Worm (Caenorhabditis elegans) whole organism, L1 larva: ENCODE results near the gene oma-2.

Experiments used
- C16A3.4 ChIP-seq: fragments of 150-350 bp; optimal IDR thresholded peaks from 2 replicates; lab custom pipeline; 2014; ENCODE audit warnings: missing biosample characterization, missing genetic modification characterization
- F16B12.6 ChIP-seq: fragments of 150-350 bp; optimal IDR thresholded peaks from 2 replicates; lab custom pipeline; 2014; ENCODE audit warnings: missing biosample characterization, missing genetic modification characterization
- blmp-1 ChIP-seq: fragments of 150-350 bp; optimal IDR thresholded peaks from 2 replicates; lab custom pipeline; 2014; ENCODE audit warnings: missing biosample characterization, missing genetic modification characterization
- ceh-63 ChIP-seq: fragments of 200-800 bp; sonication (Bioruptor generic); optimal IDR thresholded peaks from 2 replicates; lab custom pipeline; 2018; ENCODE audit warnings: mild to moderate bottlenecking, missing genetic modification characterization, missing compliant biosample characterization
- ceh-82 ChIP-seq, 3 experiments: fragments of 150-350 bp in 1 of 3; sonication (generic microtip) in 2 of 3; optimal IDR thresholded peaks; 2 replicates each; lab custom pipeline; 2014 to 2017; ENCODE audit warnings: missing biosample characterization in 3 of 3, missing genetic modification characterization in 3 of 3
- ceh-88 ChIP-seq: fragments of 200-800 bp; sonication (Bioruptor generic); IDR thresholded peaks from 2 replicates; pipeline ENCODE4 v1.3.6; 2022; ENCODE audit warnings: missing genetic modification characterization, missing compliant biosample characterization
- dpl-1 ChIP-seq, 3 experiments: fragments of 150-350 bp in 2 of 3; sonication (generic microtip) in 1 of 3; optimal IDR thresholded peaks; 2 replicates each; lab custom pipeline; 2014 to 2017; ENCODE audit warnings: missing biosample characterization in 3 of 3, missing genetic modification characterization in 3 of 3, missing genetic modification reagents in 3 of 3
- efl-1 ChIP-seq, 4 experiments: fragments of 150-350 bp; optimal IDR thresholded peaks in 3 of 4; peaks in 1 of 4; 1 replicate in 1 of 4; 2 replicates in 3 of 4; lab custom pipeline; 2014; ENCODE audit warnings: missing biosample characterization in 2 of 4, missing genetic modification characterization in 2 of 4, missing genetic modification reagents in 2 of 4
- egl-27 ChIP-seq, 2 experiments: fragments of 150-350 bp in 1 of 2; sonication (generic microtip); optimal IDR thresholded peaks; 3 replicates each; lab custom pipeline; 2017 to 2018; ENCODE audit warnings: missing biosample characterization in 2 of 2, missing genetic modification characterization in 2 of 2, missing genetic modification reagents in 2 of 2
- elt-3 ChIP-seq, 6 experiments: fragments of 150-350 bp in 1 of 6; sonication (generic microtip); optimal IDR thresholded peaks; 2 replicates each; lab custom pipeline; 2017 to 2018; ENCODE audit warnings: missing biosample characterization in 6 of 6, missing genetic modification characterization in 6 of 6, inconsistent platforms in 1 of 6
- ets-5 ChIP-seq: fragments of 200-800 bp; sonication (Bioruptor generic); IDR thresholded peaks from 2 replicates; pipeline ENCODE4 v1.3.6; 2022; ENCODE audit warnings: missing genetic modification characterization, missing compliant biosample characterization
- hpl-2 ChIP-seq: fragments of 150-350 bp; optimal IDR thresholded peaks from 2 replicates; lab custom pipeline; 2014; ENCODE audit warnings: missing biosample characterization, missing genetic modification reagents, missing genetic modification characterization
- jun-1 ChIP-seq: fragments of 150-350 bp; optimal IDR thresholded peaks from 2 replicates; lab custom pipeline; 2014; ENCODE audit warnings: missing biosample characterization, missing genetic modification reagents, missing genetic modification characterization
- lin-14 ChIP-seq: fragments of 200-800 bp; sonication (Bioruptor generic); optimal IDR thresholded peaks from 2 replicates; lab custom pipeline; 2018; ENCODE audit warnings: mild to moderate bottlenecking, missing genetic modification characterization, moderate library complexity, missing compliant biosample characterization
- lin-15B ChIP-seq: fragments of 150-350 bp; sonication (generic microtip); optimal IDR thresholded peaks from 3 replicates; lab custom pipeline; 2014; ENCODE audit warnings: missing biosample characterization, missing genetic modification characterization
- lin-35 ChIP-seq, 2 experiments: fragments of 150-350 bp; optimal IDR thresholded peaks; 2 replicates each; lab custom pipeline; 2014; ENCODE audit warnings: missing biosample characterization in 2 of 2, missing genetic modification characterization in 2 of 2, missing genetic modification reagents in 2 of 2
- lir-3 ChIP-seq: sonication (generic microtip); optimal IDR thresholded peaks from 2 replicates; lab custom pipeline; 2016; ENCODE audit warnings: mild to moderate bottlenecking, missing genetic modification characterization, moderate library complexity, missing compliant biosample characterization; ENCODE audit not compliant: poor library complexity
- lsy-2 ChIP-seq, 2 experiments: fragments of 150-350 bp; optimal IDR thresholded peaks; 2 replicates each; lab custom pipeline; 2014; ENCODE audit warnings: missing biosample characterization in 2 of 2, missing genetic modification characterization in 2 of 2
- mdl-1 ChIP-seq, 2 experiments: fragments of 150-350 bp; optimal IDR thresholded peaks; 2 replicates each; lab custom pipeline; 2014 to 2017; ENCODE audit warnings: missing biosample characterization in 2 of 2, missing genetic modification characterization in 2 of 2, inconsistent platforms in 1 of 2
- mep-1 ChIP-seq: fragments of 150-350 bp; optimal IDR thresholded peaks from 2 replicates; lab custom pipeline; 2014; ENCODE audit warnings: missing biosample characterization, missing genetic modification characterization
- nhr-12 ChIP-seq: sonication (generic microtip); optimal IDR thresholded peaks from 2 replicates; lab custom pipeline; 2017; ENCODE audit warnings: missing biosample characterization, missing genetic modification characterization
- nhr-20 ChIP-seq: sonication (generic microtip); optimal IDR thresholded peaks from 2 replicates; lab custom pipeline; 2016; ENCODE audit warnings: mild to moderate bottlenecking, missing genetic modification characterization, missing compliant biosample characterization
- nhr-47 ChIP-seq: sonication (generic microtip); optimal IDR thresholded peaks from 2 replicates; lab custom pipeline; 2016; ENCODE audit warnings: mild to moderate bottlenecking, missing genetic modification characterization, moderate library complexity, missing compliant biosample characterization
- nhr-71 ChIP-seq: sonication (generic microtip); optimal IDR thresholded peaks from 2 replicates; lab custom pipeline; 2016; ENCODE audit warnings: mild to moderate bottlenecking, missing genetic modification characterization, moderate library complexity, missing compliant biosample characterization
- nhr-85 ChIP-seq: sonication (generic microtip); peaks from one replicate; lab custom pipeline; 2016; ENCODE audit warnings: missing genetic modification characterization, inconsistent platforms, missing compliant biosample characterization
- rnt-1 ChIP-seq: sonication (generic microtip); optimal IDR thresholded peaks from 2 replicates; lab custom pipeline; 2016; ENCODE audit warnings: mild to moderate bottlenecking, missing genetic modification characterization, moderate library complexity, missing compliant biosample characterization
- skn-1 ChIP-seq: fragments of 150-350 bp; optimal IDR thresholded peaks from 2 replicates; lab custom pipeline; 2014; ENCODE audit warnings: missing biosample characterization, missing genetic modification characterization
- snu-23 ChIP-seq: sonication (generic microtip); optimal IDR thresholded peaks from 2 replicates; lab custom pipeline; 2016; ENCODE audit warnings: missing genetic modification characterization, missing compliant biosample characterization
- swsn-7 ChIP-seq: sonication (generic microtip); optimal IDR thresholded peaks from 2 replicates; lab custom pipeline; 2016; ENCODE audit warnings: missing genetic modification characterization, missing compliant biosample characterization
- tbx-2 ChIP-seq: sonication (generic microtip); optimal IDR thresholded peaks from 2 replicates; lab custom pipeline; 2016; ENCODE audit warnings: missing genetic modification characterization, missing compliant biosample characterization
- unc-130 ChIP-seq: fragments of 150-350 bp; optimal IDR thresholded peaks from 2 replicates; lab custom pipeline; 2017; ENCODE audit warnings: missing biosample characterization, missing genetic modification characterization, inconsistent platforms
- unc-98 ChIP-seq: fragments of 200-800 bp; sonication (Bioruptor generic); IDR thresholded peaks from 2 replicates; pipeline ENCODE4 v1.3.6; 2022; ENCODE audit warnings: missing genetic modification characterization, missing compliant biosample characterization
- xbp-1 ChIP-seq: sonication (generic microtip); optimal IDR thresholded peaks from 2 replicates; lab custom pipeline; 2016; ENCODE audit warnings: missing genetic modification characterization, missing compliant biosample characterization
- zip-4 ChIP-seq: fragments of 200-800 bp; sonication (Bioruptor generic); optimal IDR thresholded peaks from 2 replicates; lab custom pipeline; 2018; ENCODE audit warnings: mild to moderate bottlenecking, missing genetic modification characterization, moderate library complexity, missing compliant biosample characterization
- ztf-4 ChIP-seq: fragments of 150-350 bp; optimal IDR thresholded peaks from 2 replicates; lab custom pipeline; 2014; ENCODE audit warnings: missing biosample characterization, missing genetic modification characterization

Gene oma-2

DNA sequence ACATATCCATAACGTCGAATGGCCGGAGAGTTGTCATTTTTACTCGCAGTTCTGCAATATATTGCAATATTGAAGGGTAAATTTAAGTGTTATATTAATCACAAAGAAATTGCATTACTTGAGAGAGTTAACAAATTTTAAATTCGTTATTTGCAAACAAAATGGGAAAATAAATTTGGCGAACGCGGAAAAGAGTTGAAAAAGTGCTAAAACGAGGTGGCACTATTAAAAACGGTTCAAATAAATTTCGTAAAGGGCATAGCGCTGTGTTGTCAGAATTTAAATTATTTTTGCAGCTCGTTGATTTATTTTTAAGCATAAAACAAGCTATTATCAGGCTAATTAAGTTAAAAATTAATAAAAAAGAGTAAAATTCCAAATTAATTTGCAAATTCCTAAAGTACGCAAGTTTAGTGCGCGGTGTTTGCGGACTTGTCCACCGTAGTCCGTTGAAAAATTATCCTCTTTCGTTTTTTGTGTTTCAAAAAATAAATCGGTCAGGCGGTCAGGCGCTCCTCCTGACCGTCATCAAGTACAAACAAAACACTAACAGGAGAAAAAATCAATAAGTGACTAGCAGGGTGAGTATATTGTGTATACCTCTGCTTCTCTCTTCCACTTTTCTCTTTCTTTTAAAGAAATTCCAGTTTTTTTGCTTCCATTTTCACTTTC lies 45.7 kb upstream of the oma-2 start, which contains the start of the genes natb-1 and abhd-12:
Gene natb-1 (minus strand): TSS at position 51 of the 672 bp plus-strand sequence.
Gene abhd-12 (plus strand): TSS at position 499 of the 672 bp plus-strand sequence.
- no peak for TF ChIP-seq ets-5
- TF ChIP-seq egl-27 (tag; optimal IDR thresholded peaks at IDR 0.05; lab: Kevin White, UChicago), result no peak
- TF ChIP-seq lir-3, result no peak
- peak; percentile 44 to 81 for TF ChIP-seq lin-35 (GFP tag; optimal IDR thresholded peaks at IDR 0.05; lab: Kevin White, UChicago)
- TF ChIP-seq ceh-82 (tag; optimal IDR thresholded peaks at IDR 0.05; lab: Kevin White, UChicago), result peak in 1 of 3 experiments; percentile 30
- peak in 1 of 2 experiments; percentile 52 for TF ChIP-seq mdl-1 (tag; optimal IDR thresholded peaks at IDR 0.05; lab: Kevin White, UChicago)
- TF ChIP-seq ceh-63, result no peak
- TF ChIP-seq C16A3.4, result peak; percentile 44
- TF ChIP-seq efl-1 (optimal IDR thresholded peaks at IDR 0.05; lab: Kevin White, UChicago), result peak; percentile 39 to 43
- TF ChIP-seq efl-1 (GFP tag; optimal IDR thresholded peaks at IDR 0.05 in 1 of 2; lab: Kevin White, UChicago), result peak; percentile 59 to 94
- TF ChIP-seq nhr-85 (tag; lab: Kevin White, UChicago), result peak; percentile 69
- TF ChIP-seq zip-4, result no peak
- TF ChIP-seq xbp-1, result peak; percentile 38
- TF ChIP-seq snu-23 (GFP tag; lab: Kevin White, UChicago), result peak; percentile 62
- peak; percentile 55 for TF ChIP-seq lin-14 (GFP tag; lab: Kevin White, UChicago)
- peak; percentile 76 for TF ChIP-seq mep-1 (tag; lab: Kevin White, UChicago)
- no peak for TF ChIP-seq hpl-2 (GFP tag; lab: Kevin White, UChicago)
- peak; percentile 31 for TF ChIP-seq skn-1 (tag; lab: Kevin White, UChicago)
- TF ChIP-seq unc-130 (tag; lab: Kevin White, UChicago), result peak; percentile 57
- no peak for TF ChIP-seq ztf-4 (tag; lab: Kevin White, UChicago)
- peak in 1 of 6 experiments; percentile 15 for TF ChIP-seq elt-3 (tag; optimal IDR thresholded peaks at IDR 0.05; lab: Kevin White, UChicago)
- TF ChIP-seq nhr-47, result peak; percentile 52
- TF ChIP-seq rnt-1 (tag; lab: Kevin White, UChicago), result peak; percentile 20
- TF ChIP-seq dpl-1 (GFP tag; optimal IDR thresholded peaks at IDR 0.05; lab: Kevin White, UChicago), result peak; percentile 20 to 60 (median 55)
- peak; percentile 54 for TF ChIP-seq nhr-20
- peak; percentile 89 for TF ChIP-seq F16B12.6
- TF ChIP-seq swsn-7 (tag; lab: Kevin White, UChicago), result peak; percentile 27
- TF ChIP-seq nhr-71 (tag; lab: Kevin White, UChicago), result peak; percentile 47
- peak; percentile 64 for TF ChIP-seq blmp-1 (tag; lab: Kevin White, UChicago)
- peak; percentile 19 for TF ChIP-seq tbx-2 (tag; lab: Kevin White, UChicago)
- TF ChIP-seq lsy-2 (tag; optimal IDR thresholded peaks at IDR 0.05; lab: Kevin White, UChicago), result peak; percentile 92 to 98

DNA sequence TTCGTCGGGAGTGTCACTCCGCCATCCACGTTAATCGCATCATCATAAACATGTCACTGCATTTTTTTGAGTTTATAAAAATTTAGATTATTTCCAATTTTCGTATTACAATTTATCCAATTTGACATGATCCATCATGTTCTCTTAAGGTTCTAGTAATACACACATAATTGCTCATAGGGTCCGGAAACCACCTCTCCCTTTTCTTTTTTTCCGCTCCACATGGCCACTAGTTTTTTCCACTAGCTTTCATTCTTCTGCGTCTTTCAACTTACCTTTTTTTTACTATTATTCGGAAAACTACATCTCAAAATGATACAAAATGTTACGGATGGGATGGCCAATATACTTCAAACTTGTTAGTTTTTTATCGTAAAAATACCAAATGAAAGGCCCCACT lies 43.4 kb upstream of the oma-2 start, which contains the start of gene Y97E10AL.1:
Gene Y97E10AL.1 (plus strand): TSS at position 301 of the 400 bp plus-strand sequence.
- TF ChIP-seq nhr-12 (tag; lab: Kevin White, UChicago), result no peak
- no peak for TF ChIP-seq nhr-20
- TF ChIP-seq ztf-4 (tag; lab: Kevin White, UChicago), result no peak
- TF ChIP-seq swsn-7 (tag; lab: Kevin White, UChicago), result no peak
- no peak for TF ChIP-seq ceh-88 (GFP tag; lab: Robert Waterston, UW)

ce11 chrV:7994570-7994969 lies 34.7 kb upstream of the oma-2 start, which contains the start of gene ceh-76:
TSS of gene ceh-76 (minus strand) at chrV:7994670.
- no peak for TF ChIP-seq unc-98 (GFP tag; lab: Robert Waterston, UW)

DNA sequence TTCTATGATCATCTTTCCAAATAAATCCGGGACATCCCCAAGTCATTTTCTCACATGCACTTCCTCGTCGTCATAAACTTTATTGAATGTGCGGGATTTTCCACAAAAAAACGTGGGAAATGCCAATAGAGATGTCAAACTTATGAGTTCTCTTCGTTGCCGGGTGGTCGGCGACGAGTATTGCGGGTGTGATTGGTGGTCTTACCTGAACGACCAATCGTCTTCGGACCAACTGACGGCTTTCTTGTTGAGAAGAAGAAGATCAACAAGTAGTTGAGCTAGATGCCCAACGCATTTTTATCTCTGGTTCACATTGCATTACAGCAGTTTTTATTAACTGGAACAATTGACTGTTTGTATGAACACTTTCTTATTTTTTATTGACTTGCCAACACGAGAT lies 34.1 kb upstream of the oma-2 start:
- TF ChIP-seq jun-1, result no peak
- no peak for TF ChIP-seq lin-15B (tag; lab: Kevin White, UChicago)
